Fruit fly (Drosophila melanogaster) whole organism, embryonic: ENCODE measurements around the gene GAPsec.

Experiments used
- Abd-B ChIP-seq: fragments of 200-800 bp; sonication (Bioruptor generic); optimal IDR thresholded peaks from 2 replicates; lab custom pipeline; 2018; ENCODE audit warnings: missing biosample characterization, mild to moderate bottlenecking, missing genetic modification characterization, moderate library complexity
- Adf1 ChIP-seq: fragments of 200-800 bp; sonication (Bioruptor generic); IDR thresholded peaks from 2 replicates; pipeline ENCODE4 v1.3.6; 2022; ENCODE audit warnings: missing biosample characterization, missing genetic modification characterization
- Awh ChIP-seq: fragments of 200-800 bp; sonication (Bioruptor generic); IDR thresholded peaks from 2 replicates; pipeline ENCODE4, ENCODE4 v1.3.6; 2022; ENCODE audit warnings: missing biosample characterization, missing genetic modification characterization
- B-H2 ChIP-seq: fragments of 200-800 bp; sonication (Bioruptor generic); optimal IDR thresholded peaks from 2 replicates; lab custom pipeline; 2018; ENCODE audit warnings: missing biosample characterization, mild to moderate bottlenecking, missing genetic modification characterization
- C15 ChIP-seq: fragments of 200-800 bp; sonication (Bioruptor generic); IDR thresholded peaks from 3 replicates; pipeline ENCODE4 v1.3.6; 2022; ENCODE audit warnings: missing biosample characterization, missing genetic modification characterization
- CG10274 ChIP-seq: fragments of 200-800 bp; sonication (Bioruptor generic); optimal IDR thresholded peaks from 3 replicates; lab custom pipeline; 2017; ENCODE audit warnings: missing biosample characterization, mild to moderate bottlenecking, missing genetic modification characterization
- CG11456 ChIP-seq: fragments of 200-800 bp; sonication (Bioruptor generic); IDR thresholded peaks from 3 replicates; pipeline ENCODE4 v1.3.6; 2022; ENCODE audit warnings: missing biosample characterization, missing genetic modification characterization
- CG12769 ChIP-seq: fragments of 200-800 bp; sonication (Bioruptor generic); optimal IDR thresholded peaks from 2 replicates; lab custom pipeline; 2019; ENCODE audit warnings: missing biosample characterization, mild to moderate bottlenecking, missing genetic modification characterization, moderate library complexity
- CG14441 ChIP-seq: fragments of 200-800 bp; sonication (Bioruptor generic); IDR thresholded peaks from 2 replicates; pipeline ENCODE4 v1.3.6; 2022; ENCODE audit warnings: missing biosample characterization, missing genetic modification characterization
- CG14667 ChIP-seq: fragments of 200-800 bp; sonication (Bioruptor generic); IDR thresholded peaks from 2 replicates; pipeline ENCODE4 v1.3.6; 2022; ENCODE audit warnings: missing biosample characterization, missing genetic modification characterization
- CG1529 ChIP-seq: fragments of 200-800 bp; sonication (Bioruptor generic); optimal IDR thresholded peaks from 3 replicates; lab custom pipeline; 2018; ENCODE audit warnings: missing biosample characterization, missing genetic modification characterization
- CG15601 ChIP-seq: fragments of 200-800 bp; sonication (Bioruptor generic); optimal IDR thresholded peaks from 3 replicates; lab custom pipeline; 2019; ENCODE audit warnings: missing biosample characterization, mild to moderate bottlenecking, missing genetic modification characterization, moderate library complexity
- CG16779 ChIP-seq: fragments of 200-800 bp; sonication (Bioruptor generic); IDR thresholded peaks from 2 replicates; pipeline ENCODE4 v1.3.6; 2022; ENCODE audit warnings: missing biosample characterization, missing genetic modification characterization
- CG18764 ChIP-seq: fragments of 200-800 bp; sonication (Bioruptor generic); optimal IDR thresholded peaks from 3 replicates; lab custom pipeline; 2016; ENCODE audit warnings: missing biosample characterization, missing genetic modification characterization
- CG30020 ChIP-seq: fragments of 200-800 bp; optimal IDR thresholded peaks from 2 replicates; lab custom pipeline; 2019; ENCODE audit warnings: missing biosample characterization, mild to moderate bottlenecking, missing genetic modification characterization, moderate library complexity
- CG31365 ChIP-seq: fragments of 200-800 bp; sonication (Bioruptor generic); optimal IDR thresholded peaks from 2 replicates; lab custom pipeline; 2018; ENCODE audit warnings: missing biosample characterization, mild to moderate bottlenecking, missing genetic modification characterization
- CG34224 ChIP-seq: fragments of 200-800 bp; sonication (Bioruptor generic); IDR thresholded peaks from 3 replicates; pipeline ENCODE4 v1.3.6; 2022; ENCODE audit warnings: missing biosample characterization, missing genetic modification characterization; ENCODE audit not compliant: partially characterized antibody
- CG4282 ChIP-seq: fragments of 200-800 bp; sonication (Bioruptor generic); optimal IDR thresholded peaks from 2 replicates; lab custom pipeline; 2016; ENCODE audit warnings: missing biosample characterization, missing genetic modification characterization
- CG43689 ChIP-seq: fragments of 200-800 bp; sonication (Bioruptor generic); IDR thresholded peaks from 2 replicates; pipeline ENCODE4 v1.3.6; 2022; ENCODE audit warnings: missing biosample characterization, missing genetic modification characterization
- CG6175 ChIP-seq: fragments of 200-800 bp; sonication (Bioruptor generic); IDR thresholded peaks from 3 replicates; pipeline ENCODE4 v1.3.6; 2022; ENCODE audit warnings: missing biosample characterization, missing genetic modification characterization
- CG7271 ChIP-seq: fragments of 200-800 bp; sonication (Bioruptor generic); optimal IDR thresholded peaks from 2 replicates; lab custom pipeline; 2018; ENCODE audit warnings: missing biosample characterization, mild to moderate bottlenecking, missing genetic modification characterization, moderate library complexity
- CG8478 ChIP-seq: fragments of >200 bp; optimal IDR thresholded peaks from 2 replicates; lab custom pipeline; 2018
- Deaf1 ChIP-seq: fragments of 200-800 bp; optimal IDR thresholded peaks from 3 replicates; lab custom pipeline; 2019; ENCODE audit warnings: missing biosample characterization, mild to moderate bottlenecking, missing genetic modification characterization, moderate library complexity
- Drgx ChIP-seq: fragments of 200-800 bp; sonication (Bioruptor generic); IDR thresholded peaks from 2 replicates; pipeline ENCODE4 v1.3.6; 2022; ENCODE audit warnings: missing biosample characterization, missing genetic modification characterization
- H15 ChIP-seq: fragments of 200-800 bp; sonication (Bioruptor generic); IDR thresholded peaks from 3 replicates; pipeline ENCODE4 v1.3.6; 2022; ENCODE audit warnings: missing biosample characterization, missing genetic modification characterization
- Hey ChIP-seq: fragments of 200-800 bp; sonication (Bioruptor generic); optimal IDR thresholded peaks from 3 replicates; lab custom pipeline; 2018; ENCODE audit warnings: missing biosample characterization, mild to moderate bottlenecking, missing genetic modification characterization
- HmgD ChIP-seq: fragments of 200-800 bp; sonication (Bioruptor generic); optimal IDR thresholded peaks from 3 replicates; lab custom pipeline; 2016; ENCODE audit warnings: missing biosample characterization, missing genetic modification characterization
- Lpt ChIP-seq: fragments of >200 bp; optimal IDR thresholded peaks from 2 replicates; lab custom pipeline; 2018; ENCODE audit warnings: missing biosample characterization, missing genetic modification characterization
- MESR4 ChIP-seq: fragments of 200-800 bp; sonication (Bioruptor generic); optimal IDR thresholded peaks from 2 replicates; lab custom pipeline; 2018; ENCODE audit warnings: missing biosample characterization, mild to moderate bottlenecking, missing genetic modification characterization, moderate library complexity
- Meics ChIP-seq: fragments of 200-800 bp; sonication (Bioruptor generic); optimal IDR thresholded peaks from 2 replicates; lab custom pipeline; 2017; ENCODE audit warnings: missing biosample characterization, mild to moderate bottlenecking, missing genetic modification characterization
- Mes4 ChIP-seq: fragments of 200-800 bp; sonication (Bioruptor generic); optimal IDR thresholded peaks from 2 replicates; lab custom pipeline; 2016; ENCODE audit warnings: missing biosample characterization, missing genetic modification characterization
- NfI ChIP-seq: fragments of 200-800 bp; sonication (Bioruptor generic); optimal IDR thresholded peaks from 3 replicates; lab custom pipeline; 2018; ENCODE audit warnings: missing biosample characterization, mild to moderate bottlenecking, missing genetic modification characterization, moderate library complexity
- Oaz ChIP-seq: fragments of 200-800 bp; sonication (Bioruptor generic); IDR thresholded peaks from 2 replicates; pipeline ENCODE4 v1.3.6; 2022; ENCODE audit warnings: missing biosample characterization, missing genetic modification characterization
- Vsx1 ChIP-seq: fragments of 200-800 bp; sonication (Bioruptor generic); optimal IDR thresholded peaks from 2 replicates; lab custom pipeline; 2017; ENCODE audit warnings: missing biosample characterization, mild to moderate bottlenecking, missing genetic modification characterization, missing genetic modification reagents
- YL-1 ChIP-seq: fragments of 200-800 bp; sonication (Bioruptor generic); optimal IDR thresholded peaks from 3 replicates; lab custom pipeline; 2017; ENCODE audit warnings: missing biosample characterization, mild to moderate bottlenecking, missing genetic modification characterization
- amos ChIP-seq: fragments of 200-800 bp; sonication (Bioruptor generic); IDR thresholded peaks from 2 replicates; pipeline ENCODE4 v1.3.6; 2022; ENCODE audit warnings: missing biosample characterization, missing genetic modification characterization; ENCODE audit not compliant: partially characterized antibody
- aop ChIP-seq: fragments of 200-800 bp; sonication (Bioruptor generic); IDR thresholded peaks from 2 replicates; pipeline ENCODE4 v1.3.6; 2022; ENCODE audit warnings: missing biosample characterization, missing genetic modification characterization
- ash1 ChIP-seq: fragments of 200-800 bp; sonication (Bioruptor generic); optimal IDR thresholded peaks from 2 replicates; lab custom pipeline; 2018; ENCODE audit warnings: missing biosample characterization, mild to moderate bottlenecking, missing genetic modification characterization
- chif ChIP-seq, 2 experiments: fragments of 200-800 bp; sonication (Bioruptor generic); optimal IDR thresholded peaks; 3 replicates each; lab custom pipeline; 2016; ENCODE audit warnings: missing biosample characterization in 2 of 2, missing genetic modification characterization in 2 of 2
- ci ChIP-seq: fragments of 200-800 bp; sonication (Bioruptor generic); IDR thresholded peaks from 3 replicates; pipeline ENCODE4 v1.3.6; 2022; ENCODE audit warnings: missing biosample characterization, missing genetic modification characterization
- cwo ChIP-seq: fragments of 200-800 bp; sonication (Bioruptor generic); optimal IDR thresholded peaks from 3 replicates; lab custom pipeline; 2017; ENCODE audit warnings: missing biosample characterization, missing genetic modification characterization, mild to moderate bottlenecking, moderate library complexity, missing genetic modification reagents
- dmrt11E ChIP-seq: fragments of 200-800 bp; sonication (Bioruptor generic); optimal IDR thresholded peaks from 3 replicates; lab custom pipeline; 2018; ENCODE audit warnings: missing biosample characterization, mild to moderate bottlenecking, missing genetic modification characterization, moderate library complexity
- eve ChIP-seq, 2 experiments: fragments of >200 bp; optimal IDR thresholded peaks; 2 replicates each; lab custom pipeline; 2017; ENCODE audit warnings: missing biosample characterization in 2 of 2, missing genetic modification characterization in 2 of 2
- fd102C ChIP-seq: fragments of 200-800 bp; sonication (Bioruptor generic); optimal IDR thresholded peaks from 2 replicates; lab custom pipeline; 2018; ENCODE audit warnings: missing biosample characterization, mild to moderate bottlenecking, missing genetic modification characterization, moderate library complexity
- gce ChIP-seq: fragments of 200-800 bp; sonication (Bioruptor generic); IDR thresholded peaks from 3 replicates; pipeline ENCODE4 v1.3.6; 2022; ENCODE audit warnings: missing biosample characterization, missing genetic modification characterization
- nmo ChIP-seq: fragments of 200-800 bp; sonication (Bioruptor generic); optimal IDR thresholded peaks from 2 replicates; lab custom pipeline; 2018; ENCODE audit warnings: missing biosample characterization, mild to moderate bottlenecking, missing genetic modification characterization, moderate library complexity
- nom ChIP-seq: fragments of 200-800 bp; sonication (Bioruptor generic); optimal IDR thresholded peaks from 2 replicates; lab custom pipeline; 2017; ENCODE audit warnings: missing biosample characterization, missing genetic modification characterization, mild to moderate bottlenecking, moderate library complexity, missing genetic modification reagents
- rib ChIP-seq: fragments of 200-800 bp; sonication (Bioruptor generic); IDR thresholded peaks from 2 replicates; pipeline ENCODE4 v1.3.6; 2022; ENCODE audit warnings: missing biosample characterization, missing genetic modification characterization
- salm ChIP-seq: fragments of 200-800 bp; sonication (Bioruptor generic); optimal IDR thresholded peaks from 2 replicates; lab custom pipeline; 2018; ENCODE audit warnings: missing biosample characterization, mild to moderate bottlenecking, missing genetic modification characterization
- sob ChIP-seq: fragments of 200-800 bp; sonication (Bioruptor generic); IDR thresholded peaks from 2 replicates; pipeline ENCODE4 v1.3.6; 2022; ENCODE audit warnings: missing biosample characterization, missing genetic modification characterization
- sqz ChIP-seq: fragments of 200-800 bp; sonication (Bioruptor generic); optimal IDR thresholded peaks from 3 replicates; lab custom pipeline; 2018; ENCODE audit warnings: missing biosample characterization, mild to moderate bottlenecking, missing genetic modification characterization
- unc-4 ChIP-seq: fragments of 200-800 bp; sonication (Bioruptor generic); IDR thresholded peaks from 2 replicates; pipeline ENCODE4 v1.3.6; 2022; ENCODE audit warnings: missing biosample characterization, missing genetic modification characterization; ENCODE audit not compliant: partially characterized antibody

The GAPsec gene

dm6 chr3L:8578470-8578869, 45.2 kb downstream of the GAPsec start (continued):
- TF ChIP-seq Mes4 (GFP tag; lab: Kevin White, UChicago) (no peak), aop (GFP tag; lab: Robert Waterston, UW) (no peak), CG18764 (no peak), Hey (tag; lab: Kevin White, UChicago) (peak; percentile 10), CG11456 (GFP tag; lab: Robert Waterston, UW) (no peak), Deaf1 (tag; lab: Kevin White, UChicago) (peak; percentile 77), CG6175 (GFP tag; lab: Robert Waterston, UW) (no peak), chif (GFP tag; optimal IDR thresholded peaks at IDR 0.05; lab: Kevin White, UChicago) (no peak), rib (GFP tag; lab: Robert Waterston, UW) (no peak), CG16779 (no peak), fd102C (GFP tag; lab: Kevin White, UChicago) (no peak), CG4282 (GFP tag; lab: Kevin White, UChicago) (no peak), MESR4 (GFP tag; lab: Kevin White, UChicago) (no peak), Awh (no peak), CG15601 (tag; lab: Kevin White, UChicago) (no peak), salm (tag; lab: Kevin White, UChicago) (no peak), sqz (peak; percentile 15), sob (GFP tag; lab: Robert Waterston, UW) (0 out of 2 replicates have a peak, but pooled peaks have one; percentile 18), CG30020 (tag; lab: Kevin White, UChicago) (no peak), Oaz (GFP tag; lab: Robert Waterston, UW) (no peak), eve (GFP tag; optimal IDR thresholded peaks at IDR 0.05; lab: Kevin White, UChicago) (no peak), cwo (no peak), CG14667 (GFP tag; lab: Robert Waterston, UW) (no peak), Drgx (0 out of 2 replicates have a peak, but pooled peaks have one; percentile 11), ash1 (GFP tag; lab: Kevin White, UChicago) (no peak), CG14441 (no peak), CG12769 (tag; lab: Kevin White, UChicago) (no peak), dmrt11E (no peak), CG8478 (no peak), CG10274 (GFP tag; lab: Kevin White, UChicago) (no peak), CG7271 (tag; lab: Kevin White, UChicago) (no peak), nmo (GFP tag; lab: Kevin White, UChicago) (no peak), Meics (GFP tag; lab: Kevin White, UChicago) (no peak), amos (GFP tag; lab: Robert Waterston, UW) (peak; percentile 22; the same call in 1 of the 2 replicates), CG31365 (tag; lab: Kevin White, UChicago) (no peak), Abd-B (no peak), ci (GFP tag; lab: Robert Waterston, UW) (0 out of 3 replicates have a peak, but pooled peaks have one; percentile 36), NfI (GFP tag; lab: Kevin White, UChicago) (no peak), C15 (GFP tag; lab: Robert Waterston, UW) (no peak), CG1529 (GFP tag; lab: Kevin White, UChicago) (no peak), gce (GFP tag; lab: Robert Waterston, UW) (no peak), Adf1 (GFP tag; lab: Robert Waterston, UW) (peak; percentile 56; the same call in 1 of the 2 replicates), CG34224 (GFP tag; lab: Robert Waterston, UW) (no peak), Vsx1 (no peak), YL-1 (GFP tag; lab: Kevin White, UChicago) (no peak), H15 (GFP tag; lab: Robert Waterston, UW) (no peak), nom (GFP tag; lab: Kevin White, UChicago) (no peak), HmgD (GFP tag; lab: Kevin White, UChicago) (no peak), unc-4 (GFP tag; lab: Robert Waterston, UW) (no peak), Lpt (no peak), B-H2 (GFP tag; lab: Kevin White, UChicago) (no peak), CG43689 (GFP tag; lab: Robert Waterston, UW) (no peak)
